Fruit fly (Drosophila melanogaster) ovary, adult (tissue): Measurements from ENCODE around the gene Qsox2.

ENCODE experiments used
- CG17801 ChIP-seq: fragments of 200-800 bp; optimal IDR thresholded peaks from 2 replicates; lab custom pipeline; 2019; ENCODE audit warnings: missing biosample characterization, mild to moderate bottlenecking, missing genetic modification characterization, moderate library complexity; ENCODE audit not compliant: partially characterized antibody

The Qsox2 gene

DNA sequence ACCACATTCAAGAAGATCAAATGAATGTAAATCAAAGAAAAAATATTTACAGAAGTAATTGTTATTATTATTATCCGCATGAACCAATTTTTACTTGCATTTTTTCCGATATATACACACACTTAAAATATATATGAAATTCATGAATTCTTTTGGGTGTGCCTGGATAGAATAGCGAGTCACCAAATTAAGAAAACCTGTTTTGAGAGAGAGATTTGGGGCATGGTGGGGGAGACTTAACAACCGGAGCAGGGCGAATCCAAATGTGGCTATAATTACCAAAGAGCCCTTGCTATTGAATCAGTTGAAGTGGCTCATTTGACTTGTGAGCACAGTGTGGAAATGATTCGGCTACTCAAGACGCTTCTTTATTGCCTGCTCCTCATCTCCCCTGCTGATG is at the start of gene Qsox2:
TSS of gene Qsox2 (plus strand) at position 301 of the 400 bp plus-strand sequence.
- TF ChIP-seq CG17801 (GFP tag; lab: Kevin White, UChicago), result no peak

DNA sequence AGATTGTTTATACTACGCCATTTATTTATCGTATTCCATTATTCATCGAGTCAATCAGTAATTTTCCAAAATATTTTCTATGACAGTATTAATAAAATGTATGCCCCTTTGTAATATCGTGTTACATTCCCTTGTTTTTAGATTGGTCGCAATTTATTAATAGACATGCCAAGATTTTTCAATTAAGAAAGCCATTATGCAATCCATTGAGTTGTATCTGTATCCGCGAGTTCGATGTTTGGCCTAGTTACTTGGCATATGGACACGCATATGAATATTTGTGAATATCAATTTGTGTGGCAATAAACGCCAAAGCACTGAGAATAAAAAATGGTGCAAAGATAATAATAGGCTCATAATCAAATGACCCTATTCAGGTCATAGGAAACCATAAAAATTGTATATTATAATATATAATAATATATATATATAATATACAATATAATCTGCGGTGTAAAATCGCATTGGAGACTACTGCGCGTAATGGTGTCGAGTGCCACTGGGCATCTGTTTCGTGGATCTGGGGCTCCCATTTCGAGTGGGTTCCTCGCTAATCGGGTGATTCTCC is 49.6 kb upstream of the Qsox2 start:
- no peak for TF ChIP-seq CG17801 (GFP tag; lab: Kevin White, UChicago)

DNA sequence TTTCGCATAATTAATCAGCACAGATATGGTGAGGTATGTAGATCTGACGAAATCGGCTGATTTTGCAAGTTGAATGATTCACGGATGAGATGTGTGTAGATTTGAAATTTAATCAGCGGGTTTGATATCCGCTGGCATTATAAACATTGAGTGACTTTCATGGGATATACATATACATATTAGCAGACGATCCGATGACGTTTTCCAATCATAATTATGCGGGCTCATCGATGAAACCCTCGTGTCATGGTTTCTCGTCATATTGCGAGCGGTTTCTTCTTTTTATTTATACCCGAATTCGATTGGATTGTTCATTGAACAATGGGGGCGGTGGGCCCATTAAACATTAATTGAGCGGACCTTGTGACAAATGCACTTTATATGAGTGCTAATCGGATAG is 49.1 kb upstream of the Qsox2 start:
- TF ChIP-seq CG17801 (GFP tag; lab: Kevin White, UChicago), result no peak

DNA sequence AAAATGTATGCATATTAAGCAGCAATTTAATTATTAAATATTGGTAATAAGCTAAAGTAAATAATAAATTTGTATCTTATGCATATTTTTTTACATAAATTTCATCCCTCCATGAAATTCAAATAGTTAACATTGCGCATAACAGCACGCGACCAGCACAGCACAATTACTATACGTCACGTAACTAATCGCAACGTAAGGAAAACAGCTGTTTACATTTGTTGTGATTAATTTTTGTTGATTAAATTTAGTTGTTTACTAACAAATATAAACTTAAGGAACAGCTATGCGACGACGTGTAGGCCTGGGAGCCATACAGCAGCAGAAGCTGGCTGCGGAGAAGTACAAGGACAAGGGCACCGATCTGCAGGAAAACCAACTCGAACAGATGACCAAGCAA is 48.6 kb upstream of the Qsox2 start, which contains the start of gene lsn:
TSS of gene lsn (plus strand) at position 177 of the 400 bp plus-strand sequence.
- TF ChIP-seq CG17801 (GFP tag; lab: Kevin White, UChicago), result no peak

DNA sequence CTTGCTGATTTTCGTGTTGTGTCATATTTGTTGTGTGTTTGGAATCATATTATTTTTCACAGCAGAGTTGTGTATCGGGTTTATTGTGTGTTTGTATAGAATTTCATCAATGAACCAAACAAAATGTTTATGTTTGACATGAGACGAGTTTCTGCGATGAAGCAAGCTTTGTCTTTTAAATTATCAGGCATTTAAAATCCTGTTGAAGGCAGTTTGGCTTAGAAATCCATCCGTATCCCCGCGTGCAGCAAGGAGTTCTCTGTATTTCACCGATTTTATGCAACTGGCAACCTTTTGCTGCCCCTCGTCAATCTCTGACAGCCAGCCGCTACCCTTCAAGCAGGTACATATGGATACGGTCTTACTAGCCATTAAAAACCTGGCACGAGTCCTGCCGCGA is 45.7 kb upstream of the Qsox2 start, which contains the start of the genes CG6569 and Cby:
TSS of gene CG6569 (minus strand) at position 101 of the 400 bp plus-strand sequence.
TSS of gene Cby (plus strand) at position 185 of the 400 bp plus-strand sequence.
- no peak for TF ChIP-seq CG17801 (GFP tag; lab: Kevin White, UChicago)

DNA sequence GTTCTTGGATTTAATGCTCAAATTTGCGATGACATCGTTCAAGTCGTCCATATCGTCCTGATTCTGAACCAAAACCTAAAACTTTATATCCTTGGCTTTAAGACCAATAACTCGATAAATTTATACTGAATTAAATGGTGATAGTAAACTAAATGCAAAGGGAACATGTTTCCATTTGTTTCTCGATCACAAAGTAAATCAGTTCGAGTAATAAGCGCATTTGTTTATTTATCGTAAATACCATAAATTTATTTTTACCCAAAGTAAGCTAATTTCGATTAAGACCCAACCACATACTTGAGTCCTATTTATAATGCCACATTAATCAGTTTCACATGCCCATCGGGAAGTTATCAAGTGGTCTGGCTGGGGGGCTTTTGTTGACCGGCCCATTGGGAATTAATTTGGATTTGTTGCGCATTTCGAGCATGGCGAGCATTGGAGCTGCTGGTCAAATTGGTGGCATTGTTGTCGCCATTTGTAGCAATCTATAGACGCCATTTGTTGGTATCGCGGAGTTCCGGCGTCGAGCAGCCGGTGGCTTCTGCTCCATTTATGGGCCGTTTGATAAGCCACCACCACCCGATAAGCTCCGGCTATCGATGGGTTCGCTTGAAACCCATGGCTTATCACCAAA is 44.0 kb upstream of the Qsox2 start, which contains the start of gene CG31174:
TSS of gene CG31174 (minus strand) at position 51 of the 637 bp plus-strand sequence.
- TF ChIP-seq CG17801 (GFP tag; lab: Kevin White, UChicago), result no peak

DNA sequence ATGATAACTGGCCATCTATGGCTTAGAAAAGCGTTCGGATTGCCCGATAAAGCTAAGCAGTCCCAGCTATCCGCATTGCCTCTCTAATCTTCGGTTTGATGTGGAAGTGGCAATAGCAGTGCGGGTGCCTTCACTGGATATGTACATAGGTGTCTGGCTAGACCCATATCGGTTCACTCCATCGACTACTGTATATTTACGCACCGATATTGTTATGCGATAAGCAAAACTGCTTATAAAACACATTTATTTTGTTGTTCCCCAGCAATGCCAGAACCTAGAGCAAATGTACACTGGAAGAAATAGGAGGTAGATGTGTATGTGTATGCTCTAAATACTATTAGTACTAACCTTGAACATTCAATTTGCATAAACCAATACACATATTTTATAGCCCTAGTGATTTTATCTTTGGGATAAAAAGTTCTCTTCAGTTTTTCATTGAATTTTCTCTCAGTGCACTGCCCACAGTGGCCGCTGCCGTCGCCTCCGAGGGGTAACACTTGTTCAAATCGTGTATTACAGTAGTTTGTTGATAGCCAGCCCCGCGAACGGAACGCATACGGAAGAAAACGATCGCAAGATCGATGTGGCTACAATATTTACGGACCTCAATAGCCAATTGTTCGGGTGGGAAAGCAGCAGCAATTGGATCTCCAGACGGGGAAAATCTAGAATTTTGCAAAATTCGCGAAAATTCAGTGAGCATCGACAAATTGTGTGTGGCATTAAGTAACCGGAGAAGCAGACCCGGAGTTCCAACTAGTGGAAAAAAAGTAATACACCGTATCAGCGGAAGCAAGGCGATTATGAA is 43.2 kb upstream of the Qsox2 start, which contains the start of gene CG31431:
TSS of gene CG31431 (plus strand) at position 524 of the 814 bp plus-strand sequence.
- TF ChIP-seq CG17801 (GFP tag; lab: Kevin White, UChicago), result peak; percentile 97

DNA sequence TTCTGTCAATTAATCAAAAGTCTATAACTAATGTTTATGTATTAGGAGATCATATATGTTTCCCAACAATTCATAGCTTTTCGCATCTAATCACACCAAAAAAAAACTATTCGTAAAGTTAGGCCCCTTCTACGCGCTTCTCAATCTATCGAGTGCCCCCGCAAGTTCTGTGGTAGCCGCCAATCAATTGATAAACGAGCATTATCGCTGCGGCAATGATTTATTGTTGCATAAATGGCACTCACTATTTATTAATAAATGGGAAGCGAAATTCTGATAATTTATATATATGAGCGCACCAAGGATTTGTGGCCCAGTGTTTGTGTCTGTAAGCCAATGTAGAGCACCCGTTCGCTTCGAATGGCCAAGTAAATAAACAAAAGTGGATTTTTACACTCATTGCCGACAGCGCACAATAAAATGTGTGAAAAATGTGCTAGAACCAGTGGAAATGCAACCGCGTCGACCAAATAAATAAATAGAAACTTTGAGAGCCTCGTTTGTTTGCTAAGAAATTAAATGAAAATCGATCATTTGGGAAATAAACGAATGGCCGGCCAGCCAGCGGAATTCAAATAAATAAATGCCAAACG is 42.1 kb upstream of the Qsox2 start:
- TF ChIP-seq CG17801 (GFP tag; lab: Kevin White, UChicago), result no peak

DNA sequence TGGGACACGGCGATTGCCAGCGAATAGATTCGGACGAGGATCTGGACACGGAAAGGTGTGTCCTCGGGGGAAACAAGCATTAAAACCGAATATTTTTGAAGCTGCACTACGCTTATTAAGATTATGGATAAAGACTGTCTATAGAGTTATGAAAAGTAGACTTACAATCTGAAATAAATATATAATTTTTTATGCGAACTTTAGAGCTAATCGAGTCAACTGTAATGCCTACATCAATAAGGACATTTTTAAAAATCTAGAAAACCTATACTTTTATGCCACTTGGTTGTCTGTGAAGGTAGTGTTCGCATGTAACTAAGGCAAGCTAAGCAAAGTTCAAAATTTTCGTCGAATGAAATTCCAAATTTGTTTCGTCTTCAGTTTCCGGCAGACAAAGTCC is 40.1 kb upstream of the Qsox2 start, which contains the start of gene CG31178:
TSS of gene CG31178 (plus strand) at position 301 of the 400 bp plus-strand sequence.
- no peak for TF ChIP-seq CG17801 (GFP tag; lab: Kevin White, UChicago)

DNA sequence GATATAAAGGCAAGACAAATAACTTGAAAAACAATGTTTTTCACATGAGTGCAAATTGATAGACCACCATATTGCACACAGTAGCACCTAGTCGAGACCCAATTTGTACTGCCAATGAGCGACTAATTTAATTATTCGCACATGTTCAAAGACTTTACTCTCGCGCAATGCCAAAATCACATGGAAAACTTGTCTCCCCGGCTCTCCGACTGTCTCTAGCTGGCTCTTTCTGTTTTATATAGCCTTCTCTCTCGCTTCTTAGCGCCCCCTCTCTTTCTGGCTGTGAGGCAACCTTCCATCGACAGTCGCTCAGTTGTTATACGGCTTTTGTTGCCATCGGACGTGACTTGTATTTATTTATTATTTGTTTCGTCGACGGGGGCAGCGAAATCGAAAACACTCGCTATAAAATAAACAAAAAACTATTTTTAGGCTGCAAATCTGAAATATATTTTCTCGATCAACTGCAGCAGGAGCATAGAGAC is 38.5 kb upstream of the Qsox2 start, which contains the start of gene CG6656:
TSS of gene CG6656 (plus strand) at position 312 of the 485 bp plus-strand sequence.
- TF ChIP-seq CG17801 (GFP tag; lab: Kevin White, UChicago), result peak; percentile 53

DNA sequence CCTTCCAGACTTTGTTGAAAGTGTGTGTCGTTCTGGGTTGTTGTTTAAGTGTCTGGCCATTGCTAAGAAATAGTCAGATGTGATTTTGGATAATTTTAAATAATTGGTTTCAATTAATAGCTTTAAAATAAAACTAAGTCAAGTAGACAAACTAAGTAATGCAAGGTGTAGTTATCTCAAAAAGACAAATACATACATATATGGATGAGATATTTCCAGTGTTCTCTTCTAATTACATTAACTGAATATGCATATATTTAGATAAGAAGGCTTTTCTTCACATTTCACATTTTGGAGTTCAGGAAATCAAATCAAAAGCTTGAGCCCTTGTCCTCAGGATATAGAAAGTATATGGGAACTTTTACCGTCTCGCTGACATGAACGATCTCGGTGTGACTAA is 35.9 kb upstream of the Qsox2 start, which contains the start of gene P5CDh2:
TSS of gene P5CDh2 (plus strand) at position 301 of the 400 bp plus-strand sequence.
- no peak for TF ChIP-seq CG17801 (GFP tag; lab: Kevin White, UChicago)

DNA sequence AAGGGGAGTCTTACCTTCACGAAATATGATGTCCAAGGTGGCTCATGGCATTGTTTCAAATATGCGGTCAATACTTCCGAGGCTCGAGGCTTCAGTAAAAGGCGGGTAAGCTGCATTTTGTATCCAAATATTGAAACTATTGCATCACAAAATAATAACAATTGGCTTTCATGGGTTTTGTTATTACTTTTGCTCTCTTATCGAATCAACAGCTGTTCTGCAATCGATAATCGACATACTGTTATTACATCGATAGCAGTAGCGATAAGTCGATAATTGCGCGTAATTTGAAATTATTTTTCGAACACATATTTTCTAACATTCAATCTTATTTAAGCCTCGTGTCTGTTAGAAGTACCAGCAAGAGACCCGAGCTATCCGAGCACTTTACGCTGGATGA is 35.1 kb upstream of the Qsox2 start, which contains the start of gene CG34148:
TSS of gene CG34148 (minus strand) at position 214 of the 400 bp plus-strand sequence.
- no peak for TF ChIP-seq CG17801 (GFP tag; lab: Kevin White, UChicago)

DNA sequence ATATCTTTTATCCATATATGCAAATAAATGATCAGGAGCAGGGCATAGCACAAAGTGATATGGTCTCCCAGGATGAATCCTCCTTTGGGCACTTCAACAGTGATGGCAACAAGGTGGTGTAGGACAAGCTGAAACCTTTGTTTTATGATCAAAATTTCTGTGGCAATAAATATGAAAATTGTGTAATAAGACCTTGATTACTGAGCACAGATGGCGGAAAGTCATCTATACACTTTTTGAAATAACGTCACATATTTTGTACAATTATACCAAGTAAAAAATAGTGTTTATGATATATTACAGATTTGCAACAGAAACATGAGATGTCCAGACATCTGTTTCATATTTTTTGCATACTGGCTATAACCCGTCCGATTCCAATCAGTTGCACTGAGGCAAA is 33.0 kb upstream of the Qsox2 start, which contains the start of gene CG31465:
TSS of gene CG31465 (plus strand) at position 301 of the 400 bp plus-strand sequence.
- TF ChIP-seq CG17801 (GFP tag; lab: Kevin White, UChicago), result no peak

DNA sequence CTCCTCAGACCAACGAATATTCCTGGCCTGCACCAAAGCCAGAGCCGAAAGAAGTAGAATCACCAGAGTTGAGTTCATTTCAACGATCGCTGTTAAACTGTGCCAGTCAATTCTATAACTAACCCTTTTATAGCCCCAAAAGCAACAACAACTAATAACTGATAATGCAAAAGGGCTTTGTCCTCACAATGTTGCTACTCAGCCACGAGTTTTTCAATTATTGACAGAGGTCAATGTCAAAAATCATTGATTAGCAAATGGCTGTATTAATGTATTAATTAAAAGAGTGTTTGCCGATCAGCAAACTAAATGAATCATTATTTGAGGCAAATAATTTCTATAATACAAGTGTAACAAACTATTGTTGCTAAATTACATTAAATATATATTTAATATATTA is 29.2 kb upstream of the Qsox2 start, which contains the start of gene fit:
TSS of gene fit (minus strand) at position 101 of the 400 bp plus-strand sequence.
- TF ChIP-seq CG17801 (GFP tag; lab: Kevin White, UChicago), result no peak
